Worm (Caenorhabditis elegans) whole organism, L1 larva: Measurements from ENCODE around the gene enpl-1.
A peak's percentile ranks its signal among the peaks of the same experiment; 100 is the strongest.

Experiments
- F16B12.6 ChIP-seq: fragments of 150-350 bp; optimal IDR thresholded peaks from 2 replicates; lab custom pipeline; 2014; ENCODE audit warnings: missing biosample characterization, missing genetic modification characterization
- Y116A8C.19 ChIP-seq: sonication (generic microtip); optimal IDR thresholded peaks from 2 replicates; lab custom pipeline; 2016; ENCODE audit warnings: missing compliant biosample characterization, missing genetic modification characterization, borderline replicate concordance
- aha-1 ChIP-seq: fragments of 150-350 bp; optimal IDR thresholded peaks from 2 replicates; lab custom pipeline; 2014; ENCODE audit warnings: missing biosample characterization, missing genetic modification characterization
- aly-2 ChIP-seq: fragments of 150-350 bp; optimal IDR thresholded peaks from 2 replicates; lab custom pipeline; 2014; ENCODE audit warnings: missing biosample characterization, missing genetic modification characterization
- ama-1 ChIP-seq: fragments of 150-350 bp; optimal IDR thresholded peaks from 2 replicates; lab custom pipeline; 2014
- ceh-90 ChIP-seq: sonication (generic microtip); optimal IDR thresholded peaks from 2 replicates; lab custom pipeline; 2016; ENCODE audit warnings: missing genetic modification characterization, missing compliant biosample characterization
- dpl-1 ChIP-seq, 3 experiments: fragments of 150-350 bp in 2 of 3; sonication (generic microtip) in 1 of 3; optimal IDR thresholded peaks; 2 replicates each; lab custom pipeline; 2014 to 2017; ENCODE audit warnings: missing biosample characterization in 3 of 3, missing genetic modification characterization in 3 of 3, missing genetic modification reagents in 3 of 3
- efl-1 ChIP-seq, 4 experiments: fragments of 150-350 bp; optimal IDR thresholded peaks in 3 of 4; peaks in 1 of 4; 1 replicate in 1 of 4; 2 replicates in 3 of 4; lab custom pipeline; 2014; ENCODE audit warnings: missing biosample characterization in 2 of 4, missing genetic modification characterization in 2 of 4, missing genetic modification reagents in 2 of 4
- efl-3 ChIP-seq: fragments of 200-800 bp; sonication (Bioruptor generic); optimal IDR thresholded peaks from 2 replicates; lab custom pipeline; 2018; ENCODE audit warnings: mild to moderate bottlenecking, missing genetic modification characterization, missing compliant biosample characterization
- egl-27 ChIP-seq, 2 experiments: fragments of 150-350 bp in 1 of 2; sonication (generic microtip); optimal IDR thresholded peaks; 3 replicates each; lab custom pipeline; 2017 to 2018; ENCODE audit warnings: missing biosample characterization in 2 of 2, missing genetic modification characterization in 2 of 2, missing genetic modification reagents in 2 of 2
- elt-3 ChIP-seq, 6 experiments: fragments of 150-350 bp in 1 of 6; sonication (generic microtip); optimal IDR thresholded peaks; 2 replicates each; lab custom pipeline; 2017 to 2018; ENCODE audit warnings: missing biosample characterization in 6 of 6, missing genetic modification characterization in 6 of 6, inconsistent platforms in 1 of 6
- fkh-4 ChIP-seq: sonication (generic microtip); optimal IDR thresholded peaks from 2 replicates; lab custom pipeline; 2016; ENCODE audit warnings: missing compliant biosample characterization, missing genetic modification characterization, borderline replicate concordance
- grh-1 ChIP-seq: fragments of 200-800 bp; sonication (Bioruptor generic); IDR thresholded peaks from 2 replicates; pipeline ENCODE4 v1.3.6; 2022; ENCODE audit warnings: missing genetic modification reagents, missing genetic modification characterization, missing compliant biosample characterization
- isw-1 ChIP-seq: fragments of 200-800 bp; sonication (Bioruptor generic); IDR thresholded peaks from 2 replicates; pipeline ENCODE4 v1.3.6; 2022; ENCODE audit warnings: missing genetic modification characterization, missing compliant biosample characterization
- lin-35 ChIP-seq, 2 experiments: fragments of 150-350 bp; optimal IDR thresholded peaks; 2 replicates each; lab custom pipeline; 2014; ENCODE audit warnings: missing biosample characterization in 2 of 2, missing genetic modification characterization in 2 of 2, missing genetic modification reagents in 2 of 2
- lin-39 ChIP-seq: fragments of 150-350 bp; optimal IDR thresholded peaks from 2 replicates; lab custom pipeline; 2014; ENCODE audit warnings: missing biosample characterization, missing genetic modification reagents, missing genetic modification characterization
- lir-3 ChIP-seq: sonication (generic microtip); optimal IDR thresholded peaks from 2 replicates; lab custom pipeline; 2016; ENCODE audit warnings: mild to moderate bottlenecking, missing genetic modification characterization, moderate library complexity, missing compliant biosample characterization; ENCODE audit not compliant: poor library complexity
- lsy-2 ChIP-seq, 2 experiments: fragments of 150-350 bp; optimal IDR thresholded peaks; 2 replicates each; lab custom pipeline; 2014; ENCODE audit warnings: missing biosample characterization in 2 of 2, missing genetic modification characterization in 2 of 2
- mep-1 ChIP-seq: fragments of 150-350 bp; optimal IDR thresholded peaks from 2 replicates; lab custom pipeline; 2014; ENCODE audit warnings: missing biosample characterization, missing genetic modification characterization
- nhr-11 ChIP-seq: fragments of 150-350 bp; optimal IDR thresholded peaks from 2 replicates; lab custom pipeline; 2014; ENCODE audit warnings: missing biosample characterization, missing genetic modification characterization
- nhr-20 ChIP-seq: sonication (generic microtip); optimal IDR thresholded peaks from 2 replicates; lab custom pipeline; 2016; ENCODE audit warnings: mild to moderate bottlenecking, missing genetic modification characterization, missing compliant biosample characterization
- nhr-47 ChIP-seq: sonication (generic microtip); optimal IDR thresholded peaks from 2 replicates; lab custom pipeline; 2016; ENCODE audit warnings: mild to moderate bottlenecking, missing genetic modification characterization, moderate library complexity, missing compliant biosample characterization
- nhr-77 ChIP-seq: fragments of 150-350 bp; optimal IDR thresholded peaks from 2 replicates; lab custom pipeline; 2014; ENCODE audit warnings: missing biosample characterization, missing genetic modification characterization
- nhr-85 ChIP-seq: sonication (generic microtip); peaks from one replicate; lab custom pipeline; 2016; ENCODE audit warnings: missing genetic modification characterization, inconsistent platforms, missing compliant biosample characterization
- pax-3 ChIP-seq: fragments of 200-800 bp; sonication (Bioruptor generic); optimal IDR thresholded peaks from 2 replicates; lab custom pipeline; 2018; ENCODE audit warnings: mild to moderate bottlenecking, missing genetic modification characterization, moderate library complexity, missing compliant biosample characterization
- pqm-1 ChIP-seq: sonication (generic microtip); optimal IDR thresholded peaks from 3 replicates; lab custom pipeline; 2017; ENCODE audit warnings: missing biosample characterization, missing genetic modification characterization
- rnt-1 ChIP-seq: sonication (generic microtip); optimal IDR thresholded peaks from 2 replicates; lab custom pipeline; 2016; ENCODE audit warnings: mild to moderate bottlenecking, missing genetic modification characterization, moderate library complexity, missing compliant biosample characterization
- skn-1 ChIP-seq: fragments of 150-350 bp; optimal IDR thresholded peaks from 2 replicates; lab custom pipeline; 2014; ENCODE audit warnings: missing biosample characterization, missing genetic modification characterization
- snpc-4 ChIP-seq: fragments of 150-350 bp; optimal IDR thresholded peaks from 2 replicates; lab custom pipeline; 2014; ENCODE audit warnings: missing biosample characterization, missing genetic modification characterization
- sox-4 ChIP-seq: sonication (generic microtip); optimal IDR thresholded peaks from 2 replicates; lab custom pipeline; 2016; ENCODE audit warnings: missing genetic modification characterization, missing compliant biosample characterization
- sup-37 ChIP-seq: fragments of 200-800 bp; sonication (Bioruptor generic); optimal IDR thresholded peaks from 2 replicates; lab custom pipeline; 2018; ENCODE audit warnings: mild to moderate bottlenecking, missing genetic modification characterization, missing compliant biosample characterization
- swsn-7 ChIP-seq: sonication (generic microtip); optimal IDR thresholded peaks from 2 replicates; lab custom pipeline; 2016; ENCODE audit warnings: missing genetic modification characterization, missing compliant biosample characterization
- tbx-2 ChIP-seq: sonication (generic microtip); optimal IDR thresholded peaks from 2 replicates; lab custom pipeline; 2016; ENCODE audit warnings: missing genetic modification characterization, missing compliant biosample characterization
- tlp-1 ChIP-seq: fragments of 150-350 bp; optimal IDR thresholded peaks from 2 replicates; lab custom pipeline; 2014; ENCODE audit warnings: missing biosample characterization, missing genetic modification characterization
- unc-30 ChIP-seq: sonication (generic microtip); optimal IDR thresholded peaks from 2 replicates; lab custom pipeline; 2017; ENCODE audit warnings: missing biosample characterization, missing genetic modification characterization
- unc-62 ChIP-seq: fragments of 150-350 bp; optimal IDR thresholded peaks from 2 replicates; lab custom pipeline; 2014; ENCODE audit warnings: missing biosample characterization, missing genetic modification reagents, missing genetic modification characterization
- unc-86 ChIP-seq: sonication (generic microtip); optimal IDR thresholded peaks from 2 replicates; lab custom pipeline; 2016; ENCODE audit warnings: missing genetic modification characterization, missing compliant biosample characterization
- vab-15 ChIP-seq: sonication (generic microtip); optimal IDR thresholded peaks from 2 replicates; lab custom pipeline; 2017; ENCODE audit warnings: missing genotype, mild to moderate bottlenecking, missing genetic modification characterization, missing compliant biosample characterization
- xbp-1 ChIP-seq: sonication (generic microtip); optimal IDR thresholded peaks from 2 replicates; lab custom pipeline; 2016; ENCODE audit warnings: missing genetic modification characterization, missing compliant biosample characterization
- zag-1 ChIP-seq: fragments of 150-350 bp; optimal IDR thresholded peaks from 2 replicates; lab custom pipeline; 2014; ENCODE audit warnings: missing biosample characterization, missing genetic modification characterization

The enpl-1 gene

DNA sequence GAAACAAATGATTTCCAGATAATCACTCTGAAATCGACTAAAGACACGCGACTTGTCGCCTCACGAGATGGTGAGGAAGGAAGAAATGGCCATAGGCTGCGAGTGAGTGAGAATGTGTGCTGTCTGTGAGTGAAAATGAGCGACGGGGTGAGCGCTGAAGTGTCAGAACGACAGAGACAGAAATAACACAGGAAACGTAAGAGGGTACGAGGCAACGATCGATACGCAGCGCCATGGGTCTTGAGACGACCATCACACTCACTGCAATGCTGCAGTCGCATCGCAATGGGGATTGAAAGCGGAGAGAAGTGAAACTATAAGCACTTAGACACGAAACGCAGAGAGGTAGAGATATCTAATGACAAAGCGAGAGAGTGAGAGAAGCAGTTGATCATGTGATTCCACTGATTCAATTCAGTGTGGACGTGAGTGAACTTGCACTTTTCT, 36.3 kb upstream of the enpl-1 start (continued):
- TF ChIP-seq efl-1 (optimal IDR thresholded peaks at IDR 0.05; lab: Kevin White, UChicago) (peak; percentile 86 to 92), efl-1 (GFP tag; optimal IDR thresholded peaks at IDR 0.05 in 1 of 2; lab: Kevin White, UChicago) (peak; percentile 67 to 97), nhr-20 (peak; percentile 96), nhr-85 (tag; lab: Kevin White, UChicago) (peak; percentile 98), unc-30 (tag; lab: Kevin White, UChicago) (no peak), pqm-1 (tag; lab: Kevin White, UChicago) (no peak), nhr-47 (tag; lab: Kevin White, UChicago) (peak; percentile 96), rnt-1 (tag; lab: Kevin White, UChicago) (peak; percentile 84), swsn-7 (tag; lab: Kevin White, UChicago) (peak; percentile 96), aha-1 (tag; lab: Kevin White, UChicago) (peak; percentile 42), vab-15 (tag; lab: Kevin White, UChicago) (peak; percentile 63), sox-4 (peak; percentile 65), nhr-11 (tag; lab: Kevin White, UChicago) (peak; percentile 90), lin-35 (GFP tag; optimal IDR thresholded peaks at IDR 0.05; lab: Kevin White, UChicago) (peak; percentile 85 to 87), nhr-77 (tag; lab: Kevin White, UChicago) (peak; percentile 95), aly-2 (tag; lab: Kevin White, UChicago) (peak; percentile 73), egl-27 (tag; optimal IDR thresholded peaks at IDR 0.05; lab: Kevin White, UChicago) (peak; percentile 32 to 66), Y116A8C.19 (no peak), dpl-1 (GFP tag; optimal IDR thresholded peaks at IDR 0.05; lab: Kevin White, UChicago) (peak; percentile 69 to 75 (median 73)), sup-37 (GFP tag; lab: Kevin White, UChicago) (peak; percentile 42), elt-3 (tag; optimal IDR thresholded peaks at IDR 0.05; lab: Kevin White, UChicago) (peak in 4 of 6 experiments; percentile 28 to 90 (median 75)), lir-3 (tag; lab: Kevin White, UChicago) (peak; percentile 89), skn-1 (tag; lab: Kevin White, UChicago) (peak; percentile 73), snpc-4 (tag; lab: Kevin White, UChicago) (peak; percentile 71), unc-86 (peak; percentile 92), mep-1 (tag; lab: Kevin White, UChicago) (peak; percentile 96), unc-62 (GFP tag; lab: Kevin White, UChicago) (no peak), zag-1 (tag; lab: Kevin White, UChicago) (peak; percentile 100), lin-39 (tag; lab: Kevin White, UChicago) (peak; percentile 83), tlp-1 (tag; lab: Kevin White, UChicago) (no peak), F16B12.6 (tag; lab: Kevin White, UChicago) (peak; percentile 34), isw-1 (GFP tag; lab: Robert Waterston, UW) (peak; percentile 84), ama-1 (lab: Kevin White, UChicago) (peak; percentile 73)

DNA sequence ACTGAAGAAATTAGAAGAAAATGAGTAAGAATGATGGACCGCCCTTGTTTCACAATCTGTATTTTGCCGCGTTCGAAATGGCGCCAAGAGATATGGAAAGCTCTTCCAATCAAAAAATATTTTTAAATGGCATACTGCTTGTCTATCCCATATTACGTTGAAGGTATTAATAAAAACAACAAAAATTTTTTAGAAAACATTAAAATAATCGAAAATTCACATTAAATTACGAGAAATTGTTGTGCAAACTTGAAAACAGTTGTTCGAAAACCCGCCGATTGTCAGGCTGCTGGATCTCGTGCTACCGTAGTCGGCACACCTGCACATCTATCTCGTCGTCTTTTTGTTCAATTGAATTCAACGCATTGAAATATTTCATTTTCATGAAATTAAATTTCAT, 35.5 kb upstream of the enpl-1 start, which contains the start of gene klc-1:
Gene klc-1 (plus strand): TSS at position 127 of the 400 bp plus-strand sequence.
- TF ChIP-seq grh-1 (GFP tag; lab: Robert Waterston, UW), result no peak
- no peak for TF ChIP-seq fkh-4 (tag; lab: Kevin White, UChicago)
- TF ChIP-seq lsy-2 (tag; optimal IDR thresholded peaks at IDR 0.05; lab: Kevin White, UChicago), result peak; percentile 40 to 69
- TF ChIP-seq dpl-1 (GFP tag; optimal IDR thresholded peaks at IDR 0.05; lab: Kevin White, UChicago), result peak in 1 of 3 experiments; percentile 2
- TF ChIP-seq vab-15 (tag; lab: Kevin White, UChicago), result no peak
- no peak for TF ChIP-seq tbx-2 (tag; lab: Kevin White, UChicago)
- TF ChIP-seq pax-3 (tag; lab: Kevin White, UChicago), result no peak
- TF ChIP-seq xbp-1 (tag; lab: Kevin White, UChicago), result no peak
- no peak for TF ChIP-seq efl-3 (GFP tag; lab: Kevin White, UChicago)
- TF ChIP-seq ceh-90 (tag; lab: Kevin White, UChicago), result no peak
